Worm (Caenorhabditis elegans) whole organism, L4/young adult: ENCODE measurements around the gene Y59C2A.1.

ENCODE experiments used
- dao-5 ChIP-seq: sonication (generic microtip); optimal IDR thresholded peaks from 2 replicates; lab custom pipeline; 2016; ENCODE audit warnings: missing genotype, missing genetic modification characterization, moderate library complexity, missing compliant biosample characterization
- him-1 ChIP-seq: sonication (generic microtip); optimal IDR thresholded peaks from 2 replicates; lab custom pipeline; 2016; ENCODE audit warnings: missing genotype, missing genetic modification reagents, missing genetic modification characterization, missing compliant biosample characterization

- TF ChIP-seq him-1 (tag; lab: Kevin White, UChicago), result no peak
- no peak for TF ChIP-seq dao-5 (tag; lab: Kevin White, UChicago)
Measured at ce11 chrII:2170085-2170484, 37.8 kb upstream of the Y59C2A.1 start, which contains the start of gene C33C12.12.
